Worm (Caenorhabditis elegans) whole organism, L4/young adult: Measurements from ENCODE around the gene div-1.

Source experiments
- W03F9.2 ChIP-seq: fragments of 150-350 bp; optimal IDR thresholded peaks from 2 replicates; lab custom pipeline; 2014; ENCODE audit warnings: missing biosample characterization, missing genetic modification characterization
- dao-5 ChIP-seq: sonication (generic microtip); optimal IDR thresholded peaks from 2 replicates; lab custom pipeline; 2016; ENCODE audit warnings: missing genotype, missing genetic modification characterization, moderate library complexity, missing compliant biosample characterization
- him-1 ChIP-seq: sonication (generic microtip); optimal IDR thresholded peaks from 2 replicates; lab custom pipeline; 2016; ENCODE audit warnings: missing genotype, missing genetic modification reagents, missing genetic modification characterization, missing compliant biosample characterization

DNA sequence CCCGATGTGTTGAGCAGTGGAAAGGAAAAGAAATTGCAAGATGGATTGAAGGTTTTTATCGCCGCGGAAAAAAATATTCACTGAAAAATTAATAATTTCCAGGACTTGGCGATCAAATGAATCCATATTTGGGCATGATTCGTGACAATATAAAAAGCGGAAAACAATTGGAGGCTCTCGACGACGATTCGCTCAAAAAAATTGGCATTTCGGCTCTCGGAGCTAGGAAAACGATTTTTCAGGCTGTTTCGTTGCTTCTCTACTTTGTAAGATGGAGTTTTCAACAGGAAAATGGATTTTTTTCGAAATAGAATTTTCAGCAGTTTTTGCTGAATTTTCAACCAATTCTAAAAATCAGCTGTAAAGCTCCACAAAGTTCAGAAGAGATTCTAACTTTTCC lies 23.4 kb upstream of the div-1 start:
- TF ChIP-seq him-1 (tag; lab: Kevin White, UChicago) = no peak
- no peak for TF ChIP-seq W03F9.2 (tag; lab: Kevin White, UChicago)
- no peak for TF ChIP-seq dao-5
